Worm (Caenorhabditis elegans): Measurements from ENCODE around the gene cyp-25A2.

Gene cyp-25A2

DNA sequence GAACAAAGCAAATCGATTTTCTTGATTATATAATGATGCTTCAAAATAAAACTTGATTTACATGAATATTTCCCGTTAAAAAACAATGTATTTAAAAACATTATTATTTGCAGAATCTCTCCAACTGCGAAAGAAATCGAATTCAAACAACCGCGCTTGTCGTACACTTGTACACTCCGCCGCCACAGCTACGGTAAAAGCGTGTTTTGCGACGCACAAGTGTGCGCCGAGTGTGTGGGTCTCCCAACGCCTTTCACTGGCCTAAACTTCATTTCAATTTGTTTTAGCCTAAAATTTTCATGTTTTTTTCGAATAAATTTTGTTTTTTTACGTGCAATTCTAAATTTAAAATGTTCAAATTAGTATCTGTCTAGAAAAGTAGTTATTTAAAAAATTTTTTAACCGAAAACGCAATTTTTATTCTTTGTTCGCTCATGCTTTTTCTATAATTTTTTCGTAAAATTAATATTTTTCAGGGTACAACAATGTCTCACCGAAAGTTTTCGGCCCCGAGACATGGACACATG is 32.4 kb downstream of the cyp-25A2 start, which contains the start of gene rpl-3:
TSS of gene rpl-3 (plus strand) at position 477 of the 527 bp plus-strand sequence.
- TF ChIP-seq nhr-47 (tag; optimal IDR thresholded peaks at IDR 0.05) = peak; percentile 100
- peak; percentile 100 for TF ChIP-seq sox-4 (tag; optimal IDR thresholded peaks at IDR 0.05)
- TF ChIP-seq hlh-17 (GFP tag; optimal IDR thresholded peaks at IDR 0.05; ENCODE audit: borderline replicate concordance) = peak; percentile 97
- peak; percentile 100 for TF ChIP-seq lin-15B (tag; optimal IDR thresholded peaks at IDR 0.05)
- TF ChIP-seq efl-3 (GFP tag; optimal IDR thresholded peaks at IDR 0.05) = peak; percentile 100
- TF ChIP-seq efl-1 (optimal IDR thresholded peaks at IDR 0.05) = peak; percentile 100
- peak; percentile 100 for TF ChIP-seq efl-1 (GFP tag; optimal IDR thresholded peaks at IDR 0.05 in 1 of 2)
- peak; percentile 100 for TF ChIP-seq ztf-4 (tag; optimal IDR thresholded peaks at IDR 0.05)
- TF ChIP-seq nhr-71 (tag; optimal IDR thresholded peaks at IDR 0.05) = peak; percentile 100
- peak; percentile 78 for TF ChIP-seq ceh-90 (tag; optimal IDR thresholded peaks at IDR 0.05)
- TF ChIP-seq rnt-1 (tag; optimal IDR thresholded peaks at IDR 0.05) = peak; percentile 100
- TF ChIP-seq nhr-84 (tag; optimal IDR thresholded peaks at IDR 0.05) = peak; percentile 100
- peak; percentile 100 for TF ChIP-seq nhr-90 (tag; optimal IDR thresholded peaks at IDR 0.05; ENCODE audit: poor library complexity)
- peak; percentile 100 for TF ChIP-seq ceh-8 (GFP tag; optimal IDR thresholded peaks at IDR 0.05)
- TF ChIP-seq hlh-4 (tag; optimal IDR thresholded peaks at IDR 0.05) = peak; percentile 66
- peak; percentile 99 for TF ChIP-seq skn-1 (tag; optimal IDR thresholded peaks at IDR 0.05)
- TF ChIP-seq ets-5 (GFP tag; IDR thresholded peaks at IDR 0.05) = peak; percentile 100
- peak; percentile 98 for TF ChIP-seq hpl-2 (GFP tag; optimal IDR thresholded peaks at IDR 0.05)
- TF ChIP-seq tbx-2 (tag; optimal IDR thresholded peaks at IDR 0.05) = peak; percentile 100
- peak; percentile 98 for TF ChIP-seq unc-98 (GFP tag; IDR thresholded peaks at IDR 0.05)
- peak; percentile 100 for TF ChIP-seq ceh-63 (GFP tag; optimal IDR thresholded peaks at IDR 0.05)
- TF ChIP-seq lsy-2 (tag; optimal IDR thresholded peaks at IDR 0.05) = peak; percentile 100
- peak; percentile 70 to 99 for TF ChIP-seq mdl-1 (tag; optimal IDR thresholded peaks at IDR 0.05)
- TF ChIP-seq lin-35 (GFP tag; optimal IDR thresholded peaks at IDR 0.05) = peak; percentile 100
- no peak for TF ChIP-seq alr-1 (tag; optimal IDR thresholded peaks at IDR 0.05; ENCODE audit: borderline replicate concordance)
- no peak for TF ChIP-seq sptf-1 (tag; optimal IDR thresholded peaks at IDR 0.05)
- TF ChIP-seq tlp-1 (tag; optimal IDR thresholded peaks at IDR 0.05) = no peak
- peak; percentile 100 for TF ChIP-seq xbp-1 (tag; optimal IDR thresholded peaks at IDR 0.05)
- TF ChIP-seq aly-2 (tag; optimal IDR thresholded peaks at IDR 0.05) = peak; percentile 99
- TF ChIP-seq fkh-8 (tag; optimal IDR thresholded peaks at IDR 0.05) = peak; percentile 100
- TF ChIP-seq nhr-19 (GFP tag; conservative IDR thresholded peaks at IDR 0.05) = peak; percentile 100
- peak; percentile 74 for TF ChIP-seq nhr-28 (tag; optimal IDR thresholded peaks at IDR 0.05)
- peak; percentile 100 for TF ChIP-seq elt-3 (tag; optimal IDR thresholded peaks at IDR 0.05)
- peak; percentile 100 for TF ChIP-seq jun-1 (tag; optimal IDR thresholded peaks at IDR 0.05)
- TF ChIP-seq blmp-1 (tag; optimal IDR thresholded peaks at IDR 0.05) = peak; percentile 98
- peak; percentile 100 for TF ChIP-seq pax-3 (tag; optimal IDR thresholded peaks at IDR 0.05)
- peak; percentile 95 to 96 for TF ChIP-seq egl-27 (tag; optimal IDR thresholded peaks at IDR 0.05)
- TF ChIP-seq unc-62 (GFP tag; optimal IDR thresholded peaks at IDR 0.05) = peak; percentile 98
- peak; percentile 99 to 100 for TF ChIP-seq ztf-11 (tag; optimal IDR thresholded peaks at IDR 0.05)
- peak; percentile 100 for TF ChIP-seq mep-1 (tag; optimal IDR thresholded peaks at IDR 0.05)
- peak; percentile 99 for TF ChIP-seq zag-1 (tag; optimal IDR thresholded peaks at IDR 0.05)
- peak; percentile 99 for TF ChIP-seq ces-1 (GFP tag; optimal IDR thresholded peaks at IDR 0.05)
- TF ChIP-seq fkh-4 (tag; optimal IDR thresholded peaks at IDR 0.05; ENCODE audit: borderline replicate concordance) = peak; percentile 97
- TF ChIP-seq dsc-1 (tag; optimal IDR thresholded peaks at IDR 0.05) = peak; percentile 100
- peak; percentile 88 for TF ChIP-seq F16B12.6 (tag; optimal IDR thresholded peaks at IDR 0.05)
- peak; percentile 100 for TF ChIP-seq snu-23 (GFP tag; optimal IDR thresholded peaks at IDR 0.05)
- peak; percentile 100 for TF ChIP-seq isw-1 (GFP tag; IDR thresholded peaks at IDR 0.05)
- TF ChIP-seq C16A3.4 (tag; optimal IDR thresholded peaks at IDR 0.05) = peak; percentile 100
- peak; percentile 100 for TF ChIP-seq egl-13 (tag; optimal IDR thresholded peaks at IDR 0.05)
- TF ChIP-seq aha-1 (tag; optimal IDR thresholded peaks at IDR 0.05) = peak; percentile 99
- TF ChIP-seq Y116A8C.19 (tag; optimal IDR thresholded peaks at IDR 0.05; ENCODE audit: borderline replicate concordance) = peak; percentile 86
- peak; percentile 100 for TF ChIP-seq nhr-20 (tag; optimal IDR thresholded peaks at IDR 0.05)
